Worm (Caenorhabditis elegans) whole organism, L2 larva: ENCODE measurements around the gene vdac-1.

Experiments used
- R02D3.7 ChIP-seq: fragments of 150-350 bp; optimal IDR thresholded peaks from 2 replicates; lab custom pipeline; 2014; ENCODE audit warnings: missing biosample characterization, missing genetic modification characterization
- ZK546.5 ChIP-seq: sonication (generic microtip); optimal IDR thresholded peaks from 2 replicates; lab custom pipeline; 2017; ENCODE audit warnings: missing biosample characterization, missing genetic modification characterization
- egl-27 ChIP-seq: sonication (generic microtip); optimal IDR thresholded peaks from 3 replicates; lab custom pipeline; 2017; ENCODE audit warnings: missing biosample characterization, missing genetic modification reagents, missing genetic modification characterization
- elt-3 ChIP-seq: sonication (generic microtip); optimal IDR thresholded peaks from 2 replicates; lab custom pipeline; 2017; ENCODE audit warnings: missing biosample characterization, missing genetic modification characterization
- nhr-12 ChIP-seq: fragments of 150-350 bp; optimal IDR thresholded peaks from 2 replicates; lab custom pipeline; 2014; ENCODE audit warnings: missing biosample characterization, missing genetic modification characterization
- nhr-23 ChIP-seq: fragments of 150-350 bp; optimal IDR thresholded peaks from 2 replicates; lab custom pipeline; 2014; ENCODE audit warnings: missing biosample characterization, missing genetic modification reagents, missing genetic modification characterization
- nhr-237 ChIP-seq: fragments of 150-350 bp; optimal IDR thresholded peaks from 2 replicates; lab custom pipeline; 2014; ENCODE audit warnings: missing biosample characterization, missing genetic modification characterization
- peb-1 ChIP-seq: fragments of 150-350 bp; optimal IDR thresholded peaks from 2 replicates; lab custom pipeline; 2014; ENCODE audit warnings: missing biosample characterization, missing genetic modification characterization
- skn-1 ChIP-seq: sonication (generic microtip); optimal IDR thresholded peaks from 2 replicates; lab custom pipeline; 2017; ENCODE audit warnings: missing biosample characterization, missing genetic modification characterization
- unc-39 ChIP-seq: fragments of 150-350 bp; optimal IDR thresholded peaks from 2 replicates; lab custom pipeline; 2014; ENCODE audit warnings: missing biosample characterization, missing genetic modification characterization
- unc-55 ChIP-seq: fragments of 150-350 bp; sonication (generic microtip); optimal IDR thresholded peaks from 3 replicates; lab custom pipeline; 2014; ENCODE audit warnings: missing biosample characterization, missing genetic modification reagents, missing genetic modification characterization
- zag-1 ChIP-seq: fragments of 150-350 bp; optimal IDR thresholded peaks from 2 replicates; lab custom pipeline; 2014; ENCODE audit warnings: missing biosample characterization, missing genetic modification characterization

DNA sequence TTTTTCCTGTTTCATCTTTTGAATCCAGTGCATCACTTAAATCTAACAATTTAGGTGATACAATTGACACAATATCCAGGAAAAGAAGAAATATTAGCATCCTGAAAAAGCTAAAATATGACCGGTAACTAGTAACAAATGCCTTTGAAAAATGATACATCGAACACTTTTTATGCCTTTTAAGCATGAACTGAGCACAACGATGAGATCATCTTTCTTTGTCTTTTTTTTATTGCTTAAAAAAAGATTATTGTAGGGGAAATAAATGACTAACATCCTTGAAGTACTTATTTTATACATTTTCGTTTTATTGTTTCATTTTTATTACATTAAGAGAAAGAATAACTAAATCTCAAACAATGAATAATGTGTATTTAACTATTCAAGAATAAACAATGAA, 41.8 kb downstream of the vdac-1 start, which contains the start of gene F13B6.3:
- TF ChIP-seq ZK546.5 (tag; lab: Kevin White, UChicago) (no peak), zag-1 (no peak), skn-1 (tag; lab: Kevin White, UChicago) (no peak), R02D3.7 (tag; lab: Kevin White, UChicago) (no peak), nhr-12 (no peak), egl-27 (tag; lab: Kevin White, UChicago) (no peak), unc-39 (tag; lab: Kevin White, UChicago) (no peak), peb-1 (no peak), unc-55 (GFP tag; lab: Kevin White, UChicago) (no peak), elt-3 (tag; lab: Kevin White, UChicago) (no peak), nhr-23 (tag; lab: Kevin White, UChicago) (no peak), nhr-237 (tag; lab: Kevin White, UChicago) (no peak)
